Worm (Caenorhabditis elegans): ENCODE data around the gene F28H7.7.

The F28H7.7 gene

DNA sequence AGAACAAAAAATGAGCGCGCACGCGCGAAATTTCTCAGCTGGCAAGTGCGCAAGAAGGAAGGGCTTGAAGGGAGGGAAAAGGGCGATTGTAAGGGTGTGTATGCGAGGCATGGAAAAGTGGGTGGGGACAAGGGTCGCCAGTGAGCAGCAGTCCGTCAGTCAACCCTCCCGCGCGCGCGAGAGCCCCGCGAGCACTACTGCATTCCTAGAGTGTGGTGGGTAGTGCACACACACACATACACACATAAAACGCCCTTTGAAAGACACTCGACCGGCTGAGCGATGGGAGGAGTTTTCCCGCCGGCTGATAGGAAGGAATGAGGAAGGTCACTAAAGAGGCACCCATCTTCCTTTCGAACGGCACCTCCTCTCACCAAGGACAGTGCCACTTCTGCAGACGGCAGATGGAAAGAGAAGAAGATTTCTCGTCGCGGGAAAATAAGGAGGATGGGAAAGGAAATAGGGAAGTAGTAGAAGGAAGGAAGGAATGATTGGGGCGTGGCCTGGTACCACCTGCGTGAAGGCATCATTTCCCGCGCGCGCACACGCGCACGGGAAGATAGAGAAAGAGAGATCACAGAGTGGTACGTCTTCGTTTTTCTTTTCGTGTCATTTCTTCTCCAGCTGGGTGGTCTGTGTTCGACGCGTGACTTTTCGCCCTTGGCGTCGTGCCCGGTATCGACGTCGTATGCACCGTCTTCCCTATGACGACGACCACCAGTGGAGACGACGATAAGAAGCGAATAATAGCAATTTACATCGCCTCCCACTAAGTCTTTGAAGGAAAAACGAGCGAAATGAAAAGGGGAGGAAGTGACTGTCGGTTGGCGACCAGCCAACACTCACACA is 36.9 kb downstream of the F28H7.7 start (continued):
- TF ChIP-seq lir-3 (tag; optimal IDR thresholded peaks at IDR 0.05; ENCODE audit: poor library complexity) (peak; percentile 12), C16A3.4 (tag; optimal IDR thresholded peaks at IDR 0.05) (peak; percentile 60), efl-1 (optimal IDR thresholded peaks at IDR 0.05) (peak; percentile 5 to 24), efl-1 (GFP tag; optimal IDR thresholded peaks at IDR 0.05 in 1 of 2) (peak in 1 of 2 experiments; percentile 90), unc-62 (GFP tag; optimal IDR thresholded peaks at IDR 0.05) (no peak), ceh-88 (GFP tag; IDR thresholded peaks at IDR 0.05) (0 out of 2 replicates have a peak, but pooled peaks have one; percentile 31), aha-1 (tag; optimal IDR thresholded peaks at IDR 0.05) (no peak), dpl-1 (GFP tag; optimal IDR thresholded peaks at IDR 0.05) (peak; percentile 6 to 54 (median 44)), nhr-28 (tag; optimal IDR thresholded peaks at IDR 0.05) (no peak), unc-98 (GFP tag; IDR thresholded peaks at IDR 0.05) (no peak), nhr-19 (GFP tag; conservative IDR thresholded peaks at IDR 0.05) (no peak; the same call in none of the 2 replicates), sup-37 (GFP tag; optimal IDR thresholded peaks at IDR 0.05) (no peak), nhr-47 (tag; optimal IDR thresholded peaks at IDR 0.05) (peak; percentile 55), C34B4.2 (tag; optimal IDR thresholded peaks at IDR 0.05) (no peak), vab-15 (tag; optimal IDR thresholded peaks at IDR 0.05) (peak; percentile 13), irx-1 (tag; optimal IDR thresholded peaks at IDR 0.05) (peak; percentile 64), lin-15B (tag; optimal IDR thresholded peaks at IDR 0.05) (no peak), fos-1 (tag; optimal IDR thresholded peaks at IDR 0.05) (no peak), ceh-8 (GFP tag; optimal IDR thresholded peaks at IDR 0.05) (no peak), xbp-1 (tag; optimal IDR thresholded peaks at IDR 0.05) (peak; percentile 19), lin-39 (tag; optimal IDR thresholded peaks at IDR 0.05) (no peak), Y116A8C.19 (tag; optimal IDR thresholded peaks at IDR 0.05; ENCODE audit: borderline replicate concordance) (no peak), isw-1 (GFP tag; IDR thresholded peaks at IDR 0.05) (no peak), jun-1 (tag; optimal IDR thresholded peaks at IDR 0.05) (peak; percentile 34), unc-86 (tag; optimal IDR thresholded peaks at IDR 0.05) (no peak), nhr-12 (tag; optimal IDR thresholded peaks at IDR 0.05) (no peak), C04F5.9 (tag; optimal IDR thresholded peaks at IDR 0.05) (no peak), swsn-7 (tag; optimal IDR thresholded peaks at IDR 0.05) (no peak), lin-35 (GFP tag; optimal IDR thresholded peaks at IDR 0.05) (peak in 1 of 2 experiments; percentile 68), pax-3 (tag; optimal IDR thresholded peaks at IDR 0.05) (peak; percentile 26), fkh-4 (tag; optimal IDR thresholded peaks at IDR 0.05; ENCODE audit: borderline replicate concordance) (no peak), zag-1 (tag; optimal IDR thresholded peaks at IDR 0.05) (no peak), mdl-1 (tag; optimal IDR thresholded peaks at IDR 0.05) (peak in 1 of 2 experiments; percentile 91), efl-3 (GFP tag; optimal IDR thresholded peaks at IDR 0.05) (peak; percentile 29), nhr-71 (tag; optimal IDR thresholded peaks at IDR 0.05) (peak; percentile 89), lin-13 (GFP tag; optimal IDR thresholded peaks at IDR 0.05) (peak; percentile 59), dsc-1 (tag; optimal IDR thresholded peaks at IDR 0.05) (no peak), nhr-77 (tag; optimal IDR thresholded peaks at IDR 0.05) (no peak), lin-14 (GFP tag; optimal IDR thresholded peaks at IDR 0.05) (peak; percentile 96), tlp-1 (tag; optimal IDR thresholded peaks at IDR 0.05) (no peak), nhr-11 (tag; optimal IDR thresholded peaks at IDR 0.05) (no peak), ceh-90 (tag; optimal IDR thresholded peaks at IDR 0.05) (no peak), unc-130 (tag; optimal IDR thresholded peaks at IDR 0.05) (peak; percentile 58)

All from whole organism, L1 larva.